Worm (Caenorhabditis elegans) whole organism, L4/young adult: ENCODE data around the gene R05C11.4.

ENCODE experiments used
- W03F9.2 ChIP-seq: fragments of 150-350 bp; optimal IDR thresholded peaks from 2 replicates; lab custom pipeline; 2014; ENCODE audit warnings: missing biosample characterization, missing genetic modification characterization
- dao-5 ChIP-seq: sonication (generic microtip); optimal IDR thresholded peaks from 2 replicates; lab custom pipeline; 2016; ENCODE audit warnings: missing genotype, missing genetic modification characterization, moderate library complexity, missing compliant biosample characterization
- him-1 ChIP-seq: sonication (generic microtip); optimal IDR thresholded peaks from 2 replicates; lab custom pipeline; 2016; ENCODE audit warnings: missing genotype, missing genetic modification reagents, missing genetic modification characterization, missing compliant biosample characterization

DNA sequence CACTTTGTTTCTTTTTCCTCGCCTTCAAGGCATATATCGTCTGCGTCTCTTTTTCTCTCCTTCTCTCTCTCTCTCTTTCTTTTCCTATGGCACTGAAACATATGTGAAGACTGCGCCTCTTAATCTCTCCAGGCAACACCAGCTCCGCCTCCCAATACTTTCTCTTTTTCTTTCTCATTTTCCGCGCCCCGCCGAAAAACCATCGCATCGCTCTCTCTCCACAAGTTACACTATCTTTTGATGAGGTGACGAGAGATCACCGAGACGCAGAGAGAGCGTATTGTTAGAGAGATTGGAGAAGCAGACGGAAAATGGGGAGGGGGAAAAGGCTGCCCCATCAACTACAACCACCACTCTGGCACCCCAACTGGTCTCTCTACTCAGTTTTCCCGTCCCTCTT, 2.5 kb upstream of the R05C11.4 start:
- no peak for TF ChIP-seq dao-5 (tag; lab: Kevin White, UChicago)
- no peak for TF ChIP-seq W03F9.2 (tag; lab: Kevin White, UChicago)
- TF ChIP-seq him-1 (tag; lab: Kevin White, UChicago) = peak; percentile 59
